Fruit fly (Drosophila melanogaster): ENCODE results near the gene ImpE1.

- TF ChIP-seq CG10348 (GFP tag; IDR thresholded peaks at IDR 0.05) (no peak), CG34367 (tag; optimal IDR thresholded peaks at IDR 0.05) (no peak), CG13204 (GFP tag; optimal IDR thresholded peaks at IDR 0.05) (no peak), CG32121 (GFP tag; IDR thresholded peaks at IDR 0.05) (no peak), D1 (tag; optimal IDR thresholded peaks at IDR 0.05) (no peak)
Observed at dm6 chr3L:8368694-8369344, 3.4 kb upstream of the ImpE1 start.
